Fruit fly (Drosophila melanogaster): ENCODE measurements around the gene CG5180.

The CG5180 gene

DNA sequence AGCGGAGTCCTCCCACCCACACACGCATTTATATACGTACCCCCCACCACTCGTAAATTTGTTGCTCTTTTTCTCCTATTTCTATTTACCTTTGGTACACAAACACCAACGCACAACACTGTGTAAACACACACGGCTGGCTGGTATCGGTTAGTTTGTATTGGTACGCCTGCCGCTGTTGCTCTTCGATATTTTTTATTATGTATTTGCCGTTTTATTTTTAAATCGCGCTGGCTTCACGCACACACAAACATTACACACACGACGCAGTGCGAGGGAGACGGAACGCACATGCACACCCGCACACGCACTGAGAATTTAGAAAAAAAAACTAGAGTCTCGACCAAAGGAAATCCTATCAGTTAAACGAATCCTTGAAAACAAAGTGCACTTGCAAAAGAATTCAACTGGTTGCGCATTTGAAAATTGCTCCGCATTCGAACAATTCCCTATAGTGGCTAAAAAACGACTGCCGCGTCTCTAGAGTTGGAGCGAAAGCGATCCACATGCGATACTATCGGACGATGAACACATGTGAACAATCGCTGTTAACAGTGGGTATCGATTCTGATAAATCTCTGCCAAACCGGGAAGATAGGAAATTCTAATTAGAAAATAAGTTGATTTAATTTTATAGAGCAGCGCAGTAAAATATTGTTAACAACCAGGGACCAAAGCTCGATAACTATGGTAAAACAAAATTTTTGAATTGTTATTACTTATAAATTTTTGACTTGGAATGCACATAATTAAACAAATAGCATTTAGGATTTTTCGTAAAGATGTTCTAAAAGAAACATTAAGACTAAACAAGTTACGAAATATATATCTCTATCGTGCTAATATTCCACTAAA, 6.9 kb upstream of the CG5180 start:
- TF ChIP-seq Pif1B (GFP tag; optimal IDR thresholded peaks at IDR 0.05) = peak; percentile 64
- TF ChIP-seq CG14655 (GFP tag; optimal IDR thresholded peaks at IDR 0.05) = peak; percentile 28
- peak; percentile 33 for TF ChIP-seq CG8301 (tag; optimal IDR thresholded peaks at IDR 0.05)
- peak; percentile 6 for TF ChIP-seq CG17806 (tag; optimal IDR thresholded peaks at IDR 0.05)
- TF ChIP-seq CG9948 (tag; optimal IDR thresholded peaks at IDR 0.05) = no peak
- peak; percentile 55 for TF ChIP-seq Ets98B (GFP tag; IDR thresholded peaks at IDR 0.05)
- peak; percentile 69 for TF ChIP-seq CG12605 (GFP tag; IDR thresholded peaks at IDR 0.05)
- TF ChIP-seq CG32121 (GFP tag; IDR thresholded peaks at IDR 0.05) = peak; percentile 72
- TF ChIP-seq Pif1A (GFP tag; optimal IDR thresholded peaks at IDR 0.05) = peak; percentile 38
- TF ChIP-seq CG10348 (GFP tag; IDR thresholded peaks at IDR 0.05) = no peak
- TF ChIP-seq Snoo (tag; optimal IDR thresholded peaks at IDR 0.05) = peak; percentile 27
- no peak for TF ChIP-seq EcR (GFP tag; optimal IDR thresholded peaks at IDR 0.05)
- TF ChIP-seq D1 (tag; optimal IDR thresholded peaks at IDR 0.05) = no peak
- TF ChIP-seq gl (tag; optimal IDR thresholded peaks at IDR 0.05) = peak; percentile 59
- TF ChIP-seq fd96Ca (GFP tag; IDR thresholded peaks at IDR 0.05) = peak; percentile 63; the same call in 2 of the 3 replicates
- TF ChIP-seq CG15710 (tag; optimal IDR thresholded peaks at IDR 0.05) = peak; percentile 13
- TF ChIP-seq CG34367 (tag; optimal IDR thresholded peaks at IDR 0.05) = peak; percentile 14
- TF ChIP-seq CG8159 (tag; optimal IDR thresholded peaks at IDR 0.05) = no peak
- TF ChIP-seq CG13204 (GFP tag; optimal IDR thresholded peaks at IDR 0.05) = peak; percentile 60
- TF ChIP-seq rn (GFP tag; IDR thresholded peaks at IDR 0.05) = no peak
- peak; percentile 73; the same call in 2 of the 3 replicates for TF ChIP-seq CG4496 (GFP tag; IDR thresholded peaks at IDR 0.05)

dm6 chr3R:20551487-20552079, 6.1 kb upstream of the CG5180 start:
- TF ChIP-seq CG12605 (GFP tag; IDR thresholded peaks at IDR 0.05) (peak; percentile 37; the same call in 1 of the 2 replicates), gl (tag; optimal IDR thresholded peaks at IDR 0.05) (no peak)

dm6 chr3R:20552093-20552492, 5.6 kb upstream of the CG5180 start, which contains the start of gene Stat92E:
Stat92E (minus strand) TSS chr3R:20552311.
- no peak for TF ChIP-seq CG15710 (tag; optimal IDR thresholded peaks at IDR 0.05)
- no peak for TF ChIP-seq Pif1B (GFP tag; optimal IDR thresholded peaks at IDR 0.05)
- no peak for TF ChIP-seq CG9948 (tag; optimal IDR thresholded peaks at IDR 0.05)
- TF ChIP-seq rn (GFP tag; IDR thresholded peaks at IDR 0.05) = no peak
- TF ChIP-seq CG14655 (GFP tag; optimal IDR thresholded peaks at IDR 0.05) = no peak
- TF ChIP-seq Snoo (tag; optimal IDR thresholded peaks at IDR 0.05) = no peak
- TF ChIP-seq CG12605 (GFP tag; IDR thresholded peaks at IDR 0.05) = no peak
- TF ChIP-seq CG13204 (GFP tag; optimal IDR thresholded peaks at IDR 0.05) = no peak

DNA sequence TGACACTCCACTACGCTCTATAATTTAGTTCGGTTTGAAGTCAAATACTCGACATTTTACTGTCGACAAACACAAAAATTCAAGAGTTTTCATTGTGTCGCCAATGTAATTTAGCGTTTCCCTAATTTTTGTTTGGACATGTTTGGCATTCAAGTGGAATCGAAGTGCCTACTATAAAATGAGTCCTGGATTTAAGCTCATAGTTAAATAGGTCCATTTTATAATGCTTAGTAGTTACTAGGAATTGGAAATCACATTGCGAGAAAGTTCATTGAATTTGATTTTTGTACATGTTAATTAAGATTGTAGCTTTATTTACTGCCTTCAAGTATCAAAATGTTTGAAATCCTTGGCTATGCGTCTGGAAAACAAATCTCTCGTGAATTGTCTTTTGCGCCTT, 3.4 kb upstream of the CG5180 start, which contains the start of gene att-ORFB:
Gene att-ORFB (minus strand): TSS at position 101 of the 400 bp plus-strand sequence.
- TF ChIP-seq Pif1B (GFP tag; optimal IDR thresholded peaks at IDR 0.05) = no peak
- no peak for TF ChIP-seq Pif1A (GFP tag; optimal IDR thresholded peaks at IDR 0.05)
- TF ChIP-seq CG32121 (GFP tag; IDR thresholded peaks at IDR 0.05) = no peak
- no peak for TF ChIP-seq Snoo (tag; optimal IDR thresholded peaks at IDR 0.05)
- TF ChIP-seq Ets98B (GFP tag; IDR thresholded peaks at IDR 0.05) = no peak
- TF ChIP-seq CG15710 (tag; optimal IDR thresholded peaks at IDR 0.05) = no peak
- TF ChIP-seq CG34367 (tag; optimal IDR thresholded peaks at IDR 0.05) = no peak
- TF ChIP-seq EcR (GFP tag; optimal IDR thresholded peaks at IDR 0.05) = no peak
- no peak for TF ChIP-seq CG17806 (tag; optimal IDR thresholded peaks at IDR 0.05)
- TF ChIP-seq CG4496 (GFP tag; IDR thresholded peaks at IDR 0.05) = no peak
- TF ChIP-seq CG10348 (GFP tag; IDR thresholded peaks at IDR 0.05) = no peak
- no peak for TF ChIP-seq fd96Ca (GFP tag; IDR thresholded peaks at IDR 0.05)
- no peak for TF ChIP-seq CG12605 (GFP tag; IDR thresholded peaks at IDR 0.05)
- no peak for TF ChIP-seq CG8159 (tag; optimal IDR thresholded peaks at IDR 0.05)
- no peak for TF ChIP-seq CG8301 (tag; optimal IDR thresholded peaks at IDR 0.05)
- no peak for TF ChIP-seq rn (GFP tag; IDR thresholded peaks at IDR 0.05)
- TF ChIP-seq CG14655 (GFP tag; optimal IDR thresholded peaks at IDR 0.05) = no peak

- peak; percentile 27 for TF ChIP-seq Pif1A (GFP tag; optimal IDR thresholded peaks at IDR 0.05)
- no peak for TF ChIP-seq CG34367 (tag; optimal IDR thresholded peaks at IDR 0.05)
- no peak for TF ChIP-seq CG13204 (GFP tag; optimal IDR thresholded peaks at IDR 0.05)
- TF ChIP-seq CG17806 (tag; optimal IDR thresholded peaks at IDR 0.05) = no peak
- peak; percentile 22 for TF ChIP-seq CG8301 (tag; optimal IDR thresholded peaks at IDR 0.05)
- TF ChIP-seq Pif1B (GFP tag; optimal IDR thresholded peaks at IDR 0.05) = peak; percentile 4
- no peak for TF ChIP-seq CG8159 (tag; optimal IDR thresholded peaks at IDR 0.05)
- no peak for TF ChIP-seq CG4496 (GFP tag; IDR thresholded peaks at IDR 0.05)
- peak; percentile 25 for TF ChIP-seq CG14655 (GFP tag; optimal IDR thresholded peaks at IDR 0.05)
- TF ChIP-seq gl (tag; optimal IDR thresholded peaks at IDR 0.05) = no peak
- TF ChIP-seq CG32121 (GFP tag; IDR thresholded peaks at IDR 0.05) = 0 out of 2 replicates have a peak, but pooled peaks have one; percentile 31
- TF ChIP-seq CG10348 (GFP tag; IDR thresholded peaks at IDR 0.05) = no peak
- no peak for TF ChIP-seq CG15710 (tag; optimal IDR thresholded peaks at IDR 0.05)
These were observed 2.7 kb upstream of the CG5180 start for dm6 chr3R:20555023-20555422.

Data from whole organism, pupa.